Fruit fly (Drosophila melanogaster): Measurements from ENCODE around the gene Cox10.

The Cox10 gene

DNA sequence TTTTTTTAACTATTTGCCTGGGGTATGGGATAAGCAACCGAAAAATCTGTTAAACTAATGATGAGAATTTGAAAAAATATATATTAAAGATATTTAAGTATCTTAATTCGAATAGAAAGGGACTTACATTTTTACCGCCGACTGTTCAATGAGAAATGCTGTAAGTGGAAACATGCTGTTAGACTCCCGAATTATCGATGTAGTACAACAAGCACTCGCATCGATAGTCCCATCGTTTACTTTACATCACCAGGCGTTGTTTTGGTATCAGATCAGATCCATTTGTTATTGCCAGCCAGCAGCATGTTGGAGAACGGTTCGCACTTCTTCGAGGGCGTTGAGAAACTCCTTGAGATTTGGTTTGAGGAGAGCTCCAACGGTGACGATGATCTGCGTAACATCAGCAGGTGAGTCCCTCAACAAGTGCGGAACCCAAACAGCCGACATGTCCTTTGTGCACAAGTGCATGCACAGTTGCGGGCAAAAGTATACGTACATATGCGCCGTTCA is 8.0 kb downstream of the Cox10 start, which contains the start of gene SamDC:
Gene SamDC, plus strand, starts transcription at position 246 of the 510 bp plus-strand sequence.
- TF ChIP-seq bab1 (GFP tag; optimal IDR thresholded peaks at IDR 0.05) (peak; percentile 63), CG7101 (tag; optimal IDR thresholded peaks at IDR 0.05) (peak; percentile 35), CG11617 (GFP tag; optimal IDR thresholded peaks at IDR 0.05) (peak; percentile 15), Hr96 (GFP tag; optimal IDR thresholded peaks at IDR 0.05) (no peak), Crg-1 (GFP tag; optimal IDR thresholded peaks at IDR 0.05) (no peak), CG1620 (GFP tag; optimal IDR thresholded peaks at IDR 0.05) (peak; percentile 18), cnc (optimal IDR thresholded peaks at IDR 0.05) (no peak), pad (GFP tag; optimal IDR thresholded peaks at IDR 0.05) (peak; percentile 12), cic (GFP tag; optimal IDR thresholded peaks at IDR 0.05) (peak; percentile 31), Mnt (GFP tag; optimal IDR thresholded peaks at IDR 0.05) (peak; percentile 44), CG7045 (GFP tag; optimal IDR thresholded peaks at IDR 0.05) (no peak)

DNA sequence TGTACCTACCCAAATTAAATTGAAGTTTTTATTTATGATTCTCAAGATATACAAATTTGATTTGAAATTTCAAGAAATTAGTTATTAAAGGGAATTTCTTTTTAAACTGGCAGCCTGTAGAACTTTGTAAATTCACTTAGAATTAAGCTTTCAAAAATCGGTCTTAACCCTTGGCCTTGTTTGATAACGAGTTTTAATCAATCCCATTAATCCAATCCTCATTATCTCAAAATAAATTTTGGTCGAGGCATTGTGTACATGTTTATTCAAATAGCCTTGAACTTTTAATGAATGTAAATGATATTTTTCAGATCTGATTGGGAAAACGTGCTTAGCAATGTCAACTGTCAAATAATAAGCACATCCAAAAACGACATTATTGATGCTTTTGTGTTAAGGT is 8.6 kb downstream of the Cox10 start:
- TF ChIP-seq kay (GFP tag; ENCODE audit: borderline replicate concordance): peak; percentile 72
- no peak for TF ChIP-seq CG5204 (GFP tag; optimal IDR thresholded peaks at IDR 0.05)

DNA sequence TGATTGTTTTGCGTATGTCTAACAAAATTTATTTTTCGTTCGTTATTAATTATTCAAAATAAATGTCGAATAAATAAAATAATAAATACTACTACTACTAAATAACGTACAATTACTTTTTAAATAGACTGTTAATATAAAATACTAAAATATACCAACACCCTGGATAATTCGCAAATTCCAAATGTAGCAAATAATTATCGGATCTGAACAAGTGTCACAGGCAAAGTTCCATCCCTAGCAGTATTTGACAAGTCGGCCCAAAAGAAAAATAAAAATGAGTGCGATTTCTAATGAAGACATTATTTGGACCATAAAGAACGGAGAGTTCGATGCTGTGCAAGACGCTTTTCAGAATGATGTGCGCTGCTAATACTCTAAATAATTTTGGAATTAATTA is 10.1 kb downstream of the Cox10 start, which contains the start of gene CG31715:
Gene CG31715, plus strand, starts transcription at position 212 of the 400 bp plus-strand sequence.
- TF ChIP-seq cnc (optimal IDR thresholded peaks at IDR 0.05): no peak
- no peak for TF ChIP-seq CG5204 (GFP tag; optimal IDR thresholded peaks at IDR 0.05)
- TF ChIP-seq CG7101 (tag; optimal IDR thresholded peaks at IDR 0.05): peak; percentile 40
- TF ChIP-seq tj (GFP tag; optimal IDR thresholded peaks at IDR 0.05): peak; percentile 11
- no peak for TF ChIP-seq Clk (GFP tag; optimal IDR thresholded peaks at IDR 0.05)
- TF ChIP-seq pad (GFP tag; optimal IDR thresholded peaks at IDR 0.05): no peak
- TF ChIP-seq Hr96 (GFP tag; optimal IDR thresholded peaks at IDR 0.05): no peak
- no peak for TF ChIP-seq toe (GFP tag; optimal IDR thresholded peaks at IDR 0.05)
- peak; percentile 20 for TF ChIP-seq CG14711 (tag; optimal IDR thresholded peaks at IDR 0.05)
- peak; percentile 62 for TF ChIP-seq bab1 (GFP tag; optimal IDR thresholded peaks at IDR 0.05)
- peak; percentile 5 for TF ChIP-seq Mnt (GFP tag; optimal IDR thresholded peaks at IDR 0.05)
- peak; percentile 5 for TF ChIP-seq CG33017 (tag; optimal IDR thresholded peaks at IDR 0.05)
- TF ChIP-seq CG11617 (GFP tag; optimal IDR thresholded peaks at IDR 0.05): peak; percentile 11
- TF ChIP-seq CG7045 (GFP tag; optimal IDR thresholded peaks at IDR 0.05): no peak
- no peak for TF ChIP-seq CG1620 (GFP tag; optimal IDR thresholded peaks at IDR 0.05)
- peak; percentile 66 for TF ChIP-seq kay (GFP tag; ENCODE audit: borderline replicate concordance)

DNA sequence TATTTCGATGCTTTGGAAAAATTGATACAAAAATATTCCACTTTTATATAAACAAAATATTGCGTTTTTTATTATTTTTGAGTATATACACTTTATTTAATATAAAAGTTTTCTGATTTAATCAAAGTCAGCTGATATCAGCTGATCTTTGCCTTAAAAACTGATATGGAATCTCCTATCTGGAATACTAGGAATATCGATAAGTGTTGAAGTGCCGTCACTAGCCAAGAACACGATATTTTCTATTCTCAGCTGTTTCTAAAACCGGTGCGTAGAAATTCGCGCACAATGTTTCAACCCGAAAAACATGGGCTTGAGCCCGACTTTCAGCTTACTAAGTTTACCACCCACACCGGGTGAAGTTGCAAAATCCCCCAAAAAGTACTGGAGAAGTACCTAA is 11.2 kb downstream of the Cox10 start, which contains the start of gene Sps2:
Gene Sps2, plus strand, starts transcription at position 124 of the 400 bp plus-strand sequence.
- TF ChIP-seq cic (GFP tag; optimal IDR thresholded peaks at IDR 0.05) (peak; percentile 16), tj (GFP tag; optimal IDR thresholded peaks at IDR 0.05) (peak; percentile 25), CG1620 (GFP tag; optimal IDR thresholded peaks at IDR 0.05) (no peak), pad (GFP tag; optimal IDR thresholded peaks at IDR 0.05) (no peak), CG11617 (GFP tag; optimal IDR thresholded peaks at IDR 0.05) (peak; percentile 19), CG14711 (tag; optimal IDR thresholded peaks at IDR 0.05) (peak; percentile 12), CG7101 (tag; optimal IDR thresholded peaks at IDR 0.05) (peak; percentile 15), ovo (GFP tag; optimal IDR thresholded peaks at IDR 0.05) (no peak), bab1 (GFP tag; optimal IDR thresholded peaks at IDR 0.05) (peak; percentile 69), Mnt (GFP tag; optimal IDR thresholded peaks at IDR 0.05) (peak; percentile 22)

DNA sequence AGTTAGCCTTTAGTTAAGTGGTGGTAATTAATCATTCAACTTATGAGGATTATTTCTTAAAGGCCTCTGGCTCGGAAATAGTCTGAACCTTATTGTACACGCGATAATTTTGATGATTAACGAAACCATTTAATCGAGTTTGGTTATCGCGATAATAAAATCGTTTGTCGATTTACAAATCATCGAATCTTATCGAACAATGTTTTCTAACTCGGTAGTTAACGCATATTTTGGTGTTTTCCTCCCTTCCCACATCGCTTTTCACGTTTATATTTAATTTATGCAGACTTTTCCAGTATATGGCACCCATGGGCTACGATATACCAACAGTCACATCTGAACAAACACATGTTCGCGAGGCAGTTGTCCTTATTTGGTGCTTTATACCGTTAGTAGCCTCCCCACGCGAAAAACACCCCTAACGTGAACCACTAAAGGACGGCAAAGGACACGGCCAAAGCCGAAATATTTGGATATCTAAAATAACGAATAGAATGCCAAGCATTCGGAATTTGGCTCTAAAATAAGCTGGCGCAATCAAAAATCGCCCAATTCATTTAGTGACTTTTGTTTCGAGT is 12.8 kb downstream of the Cox10 start, which contains the start of gene Frmd5:
Gene Frmd5, plus strand, starts transcription at position 414 of the 578 bp plus-strand sequence.
- TF ChIP-seq CG14711 (tag; optimal IDR thresholded peaks at IDR 0.05) (no peak), Mnt (GFP tag; optimal IDR thresholded peaks at IDR 0.05) (no peak), CG1620 (GFP tag; optimal IDR thresholded peaks at IDR 0.05) (no peak), cic (GFP tag; optimal IDR thresholded peaks at IDR 0.05) (no peak), bab1 (GFP tag; optimal IDR thresholded peaks at IDR 0.05) (no peak), toe (GFP tag; optimal IDR thresholded peaks at IDR 0.05) (no peak), Crg-1 (GFP tag; optimal IDR thresholded peaks at IDR 0.05) (no peak), CG7101 (tag; optimal IDR thresholded peaks at IDR 0.05) (no peak), CG33017 (tag; optimal IDR thresholded peaks at IDR 0.05) (no peak), cnc (optimal IDR thresholded peaks at IDR 0.05) (no peak), CG5204 (GFP tag; optimal IDR thresholded peaks at IDR 0.05) (no peak), CG11617 (GFP tag; optimal IDR thresholded peaks at IDR 0.05) (no peak), Hr96 (GFP tag; optimal IDR thresholded peaks at IDR 0.05) (no peak), CG7045 (GFP tag; optimal IDR thresholded peaks at IDR 0.05) (no peak)

DNA sequence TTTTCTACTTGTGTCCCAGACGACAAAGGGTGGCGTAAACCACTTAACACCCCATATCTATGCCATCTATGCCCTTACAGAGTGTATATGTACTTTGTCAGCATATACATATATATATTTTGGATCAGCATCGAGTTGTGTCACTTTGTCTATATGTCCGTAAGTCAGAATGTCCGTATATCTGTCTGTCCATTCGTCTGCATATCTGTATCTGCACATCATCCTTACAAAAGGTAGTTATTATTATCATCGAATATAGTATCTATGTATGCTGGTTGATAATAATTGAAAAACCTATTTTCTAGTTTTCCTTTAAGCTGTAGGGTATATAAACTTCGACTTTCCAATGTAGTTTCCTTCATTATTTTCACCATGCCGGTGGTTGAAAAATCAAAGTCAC is 19.9 kb downstream of the Cox10 start:
- TF ChIP-seq CG14711 (tag; optimal IDR thresholded peaks at IDR 0.05) (no peak), CG33017 (tag; optimal IDR thresholded peaks at IDR 0.05) (no peak), pad (GFP tag; optimal IDR thresholded peaks at IDR 0.05) (no peak), tj (GFP tag; optimal IDR thresholded peaks at IDR 0.05) (no peak), CG5204 (GFP tag; optimal IDR thresholded peaks at IDR 0.05) (no peak), CG1620 (GFP tag; optimal IDR thresholded peaks at IDR 0.05) (no peak), cnc (optimal IDR thresholded peaks at IDR 0.05) (no peak), ovo (GFP tag; optimal IDR thresholded peaks at IDR 0.05) (no peak), cic (GFP tag; optimal IDR thresholded peaks at IDR 0.05) (no peak), Crg-1 (GFP tag; optimal IDR thresholded peaks at IDR 0.05) (no peak), CG7101 (tag; optimal IDR thresholded peaks at IDR 0.05) (no peak), kay (GFP tag; ENCODE audit: borderline replicate concordance) (no peak), Hr96 (GFP tag; optimal IDR thresholded peaks at IDR 0.05) (no peak), CG7045 (GFP tag; optimal IDR thresholded peaks at IDR 0.05) (no peak), CG11617 (GFP tag; optimal IDR thresholded peaks at IDR 0.05) (no peak), CG12768 (GFP tag; optimal IDR thresholded peaks at IDR 0.05) (no peak), Clk (GFP tag; optimal IDR thresholded peaks at IDR 0.05) (no peak)

Data from whole organism, adult.